Fruit fly (Drosophila melanogaster): Measurements from ENCODE around the gene mtrm.

Gene mtrm

dm6 chr3L:8418984-8419383 lies 6.2 kb downstream of the mtrm start (continued):
- TF ChIP-seq CG11294 (GFP tag; IDR thresholded peaks at IDR 0.05) (peak; percentile 84), CG34406 (GFP tag; optimal IDR thresholded peaks at IDR 0.05) (peak; percentile 49), CG16779 (tag; optimal IDR thresholded peaks at IDR 0.05) (peak; percentile 60), CG6808 (GFP tag; optimal IDR thresholded peaks at IDR 0.05) (no peak), Eip93F (GFP tag; optimal IDR thresholded peaks at IDR 0.05) (no peak), net (GFP tag; optimal IDR thresholded peaks at IDR 0.05) (peak; percentile 81), eg (GFP tag; IDR thresholded peaks at IDR 0.05) (peak; percentile 95), Gug (GFP tag; IDR thresholded peaks at IDR 0.05) (peak; percentile 97), Sox102F (GFP tag; optimal IDR thresholded peaks at IDR 0.05) (peak; percentile 12), CG11902 (GFP tag; optimal IDR thresholded peaks at IDR 0.05) (no peak), CG8632 (GFP tag; optimal IDR thresholded peaks at IDR 0.05) (peak; percentile 41), fd85E (GFP tag; optimal IDR thresholded peaks at IDR 0.05) (no peak), CG10631 (GFP tag; optimal IDR thresholded peaks at IDR 0.05) (peak; percentile 81), salr (GFP tag; optimal IDR thresholded peaks at IDR 0.05) (peak; percentile 43 to 72), pdm3 (GFP tag; optimal IDR thresholded peaks at IDR 0.05) (peak; percentile 78), acj6 (GFP tag; optimal IDR thresholded peaks at IDR 0.05) (peak; percentile 73), cyc (GFP tag; optimal IDR thresholded peaks at IDR 0.05) (peak; percentile 29), CG15336 (GFP tag; IDR thresholded peaks at IDR 0.05) (peak; percentile 92), CG4318 (GFP tag; optimal IDR thresholded peaks at IDR 0.05) (peak; percentile 89), fd59A (GFP tag; optimal IDR thresholded peaks at IDR 0.05) (peak; percentile 55), topi (GFP tag; optimal IDR thresholded peaks at IDR 0.05) (peak; percentile 54), CG10669 (GFP tag; optimal IDR thresholded peaks at IDR 0.05) (peak; percentile 54), dsx (GFP tag; optimal IDR thresholded peaks at IDR 0.05; ENCODE audit: poor library complexity, severe bottlenecking) (peak; percentile 55), Ets21C (GFP tag; optimal IDR thresholded peaks at IDR 0.05) (no peak), CG3919 (GFP tag; optimal IDR thresholded peaks at IDR 0.05) (peak; percentile 82), Hr38 (GFP tag; optimal IDR thresholded peaks at IDR 0.05) (peak; percentile 52), vri (GFP tag; optimal IDR thresholded peaks at IDR 0.05) (no peak), Lpt (GFP tag; optimal IDR thresholded peaks at IDR 0.05) (peak; percentile 88), CG1621 (tag; optimal IDR thresholded peaks at IDR 0.05) (peak; percentile 61)

DNA sequence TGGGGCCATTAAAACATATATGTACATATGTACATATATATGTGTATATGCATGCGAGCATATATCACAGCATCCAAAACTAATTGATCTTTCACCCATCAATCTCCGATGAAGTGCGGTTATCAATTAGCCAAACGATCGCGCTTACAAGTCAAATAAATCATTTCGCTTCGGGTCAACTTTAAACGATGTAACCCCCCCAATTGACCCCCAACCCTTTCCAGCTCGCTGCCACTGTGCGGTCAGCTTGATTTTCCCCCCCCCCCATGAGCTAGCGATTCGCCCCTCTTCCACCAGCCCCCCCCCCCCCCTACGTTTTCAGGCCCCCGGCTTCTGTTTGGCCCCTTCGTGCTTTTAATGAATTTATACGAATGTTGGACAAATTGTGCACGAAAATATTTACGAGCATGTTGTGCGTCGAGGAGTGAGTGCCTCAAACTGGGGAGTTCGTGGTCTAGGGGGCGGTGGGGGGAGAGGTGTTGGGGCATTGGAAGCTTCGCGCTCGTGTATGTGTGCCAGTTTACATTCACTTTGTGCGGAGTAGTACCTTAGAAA lies 6.9 kb downstream of the mtrm start:
- TF ChIP-seq eg (GFP tag; IDR thresholded peaks at IDR 0.05) (peak; percentile 23; the same call in 1 of the 3 replicates), dsx (GFP tag; optimal IDR thresholded peaks at IDR 0.05; ENCODE audit: poor library complexity, severe bottlenecking) (no peak), ss (GFP tag; optimal IDR thresholded peaks at IDR 0.05) (peak in 1 of 2 experiments; percentile 16), CG15336 (GFP tag; IDR thresholded peaks at IDR 0.05) (0 out of 2 replicates have a peak, but pooled peaks have one; percentile 10), CG10669 (GFP tag; optimal IDR thresholded peaks at IDR 0.05) (no peak)

DNA sequence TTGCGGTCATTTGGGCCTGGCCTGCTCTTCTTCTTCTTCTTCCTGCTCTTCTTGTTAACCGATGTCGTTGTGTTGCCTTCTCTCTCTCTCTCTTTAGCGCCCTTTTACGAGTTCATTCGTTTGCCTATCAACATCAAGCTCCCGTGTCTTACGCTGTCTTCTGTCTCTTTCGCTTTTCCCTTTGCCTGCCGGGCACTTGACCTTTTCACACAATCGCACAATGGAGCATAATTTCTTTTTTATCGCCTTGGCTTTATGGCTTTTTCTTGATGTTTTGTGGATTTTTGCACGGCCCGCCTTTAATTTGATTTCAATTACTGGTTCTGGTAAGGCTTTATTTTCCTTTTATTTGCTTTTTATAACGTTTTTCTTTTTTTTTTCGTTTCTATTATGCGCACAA lies 8.5 kb downstream of the mtrm start:
- TF ChIP-seq svp (GFP tag) (peak; percentile 88), acj6 (GFP tag; optimal IDR thresholded peaks at IDR 0.05) (no peak)

dm6 chr3L:8421808-8422586 lies 9.2 kb downstream of the mtrm start, which contains the start of gene CG32354:
Gene CG32354, minus strand, starts transcription at chr3L:8422205.
- peak; percentile 21 to 65 for TF ChIP-seq ss (GFP tag; optimal IDR thresholded peaks at IDR 0.05)
- peak; percentile 4 for TF ChIP-seq CG3032 (tag; optimal IDR thresholded peaks at IDR 0.05)
- TF ChIP-seq CG11294 (GFP tag; IDR thresholded peaks at IDR 0.05): no peak
- peak; percentile 21 for TF ChIP-seq net (GFP tag; optimal IDR thresholded peaks at IDR 0.05)
- TF ChIP-seq Hr38 (GFP tag; optimal IDR thresholded peaks at IDR 0.05): no peak
- TF ChIP-seq Gug (GFP tag; IDR thresholded peaks at IDR 0.05): no peak
- TF ChIP-seq Sox14 (GFP tag; optimal IDR thresholded peaks at IDR 0.05): peak; percentile 14
- TF ChIP-seq Eip75B (GFP tag; optimal IDR thresholded peaks at IDR 0.05): peak; percentile 5
- TF ChIP-seq CG9139 (GFP tag; optimal IDR thresholded peaks at IDR 0.05): peak; percentile 10
- TF ChIP-seq CG1621 (tag; optimal IDR thresholded peaks at IDR 0.05): peak; percentile 17
- TF ChIP-seq dac (GFP tag; optimal IDR thresholded peaks at IDR 0.05): peak; percentile 53
- TF ChIP-seq spab (GFP tag; optimal IDR thresholded peaks at IDR 0.05): no peak
- no peak for TF ChIP-seq CG6854 (GFP tag; optimal IDR thresholded peaks at IDR 0.05)
- TF ChIP-seq CG32006 (GFP tag; optimal IDR thresholded peaks at IDR 0.05): peak; percentile 90
- TF ChIP-seq CG31627 (GFP tag; optimal IDR thresholded peaks at IDR 0.05): no peak
- TF ChIP-seq fkh (GFP tag; optimal IDR thresholded peaks at IDR 0.05): no peak
- 0 out of 2 replicates have a peak, but pooled peaks have one; percentile 30 for TF ChIP-seq CG15336 (GFP tag; IDR thresholded peaks at IDR 0.05)
- no peak for TF ChIP-seq CG11902 (GFP tag; optimal IDR thresholded peaks at IDR 0.05)
- TF ChIP-seq CG8319 (GFP tag; optimal IDR thresholded peaks at IDR 0.05): no peak
- no peak for TF ChIP-seq CG11762 (GFP tag; optimal IDR thresholded peaks at IDR 0.05; ENCODE audit: insufficient read depth)
